Fruit fly (Drosophila melanogaster) whole organism, prepupa: ENCODE data around the gene Rim.

Source experiments
- Blimp-1 ChIP-seq: fragments of 200-800 bp; sonication (Bioruptor generic); optimal IDR thresholded peaks from 3 replicates; lab custom pipeline; 2017; ENCODE audit warnings: missing biosample characterization, missing genetic modification characterization, mild to moderate bottlenecking, moderate library complexity, missing genetic modification reagents
- CG10631 ChIP-seq: fragments of 200-800 bp; sonication (Bioruptor generic); optimal IDR thresholded peaks from 2 replicates; lab custom pipeline; 2016; ENCODE audit warnings: missing biosample characterization, missing genetic modification characterization
- CG10669 ChIP-seq: fragments of 200-800 bp; sonication (Bioruptor generic); optimal IDR thresholded peaks from 3 replicates; lab custom pipeline; 2018; ENCODE audit warnings: missing biosample characterization, mild to moderate bottlenecking, missing genetic modification characterization, moderate library complexity
- CG15336 ChIP-seq: fragments of 200-800 bp; sonication (Bioruptor generic); IDR thresholded peaks from 2 replicates; pipeline ENCODE4 v1.3.6; 2022; ENCODE audit warnings: missing biosample characterization, missing genetic modification characterization
- CG16779 ChIP-seq: fragments of 200-800 bp; sonication (Bioruptor generic); optimal IDR thresholded peaks from 3 replicates; lab custom pipeline; 2017; ENCODE audit warnings: missing biosample characterization, mild to moderate bottlenecking, missing genetic modification characterization
- CG3032 ChIP-seq: fragments of 200-800 bp; optimal IDR thresholded peaks from 2 replicates; lab custom pipeline; 2019; ENCODE audit warnings: missing biosample characterization, mild to moderate bottlenecking, missing genetic modification characterization, moderate library complexity
- CG31627 ChIP-seq: fragments of 200-800 bp; sonication (Bioruptor generic); optimal IDR thresholded peaks from 3 replicates; lab custom pipeline; 2016; ENCODE audit warnings: missing biosample characterization, missing genetic modification characterization
- CG3919 ChIP-seq: fragments of 200-800 bp; sonication (Bioruptor generic); optimal IDR thresholded peaks from 3 replicates; lab custom pipeline; 2016; ENCODE audit warnings: missing biosample characterization, missing genetic modification characterization
- CG4318 ChIP-seq: fragments of 200-800 bp; sonication (Bioruptor generic); optimal IDR thresholded peaks from 3 replicates; lab custom pipeline; 2017; ENCODE audit warnings: missing biosample characterization, mild to moderate bottlenecking, missing genetic modification characterization
- CG6163 ChIP-seq: fragments of 200-800 bp; sonication (Bioruptor generic); IDR thresholded peaks from 3 replicates; pipeline ENCODE4 v1.3.6; 2022; ENCODE audit warnings: missing biosample characterization, missing genetic modification characterization
- CG6276 ChIP-seq: fragments of 200-800 bp; sonication (Bioruptor generic); optimal IDR thresholded peaks from 2 replicates; lab custom pipeline; 2017; ENCODE audit warnings: missing biosample characterization, mild to moderate bottlenecking, missing genetic modification characterization
- CG6792 ChIP-seq: fragments of 200-800 bp; sonication (Bioruptor generic); optimal IDR thresholded peaks from 3 replicates; lab custom pipeline; 2016; ENCODE audit warnings: missing biosample characterization, missing genetic modification characterization
- CG6854 ChIP-seq: fragments of 200-800 bp; sonication (Bioruptor generic); optimal IDR thresholded peaks from 2 replicates; lab custom pipeline; 2017; ENCODE audit warnings: missing biosample characterization, mild to moderate bottlenecking, missing genetic modification characterization
- CG7368 ChIP-seq: fragments of 200-800 bp; sonication (Bioruptor generic); optimal IDR thresholded peaks from 3 replicates; lab custom pipeline; 2016; ENCODE audit warnings: missing biosample characterization, missing genetic modification characterization
- CG8119 ChIP-seq: fragments of 200-800 bp; sonication (Bioruptor generic); IDR thresholded peaks from 3 replicates; pipeline ENCODE4 v1.3.6; 2022; ENCODE audit warnings: missing biosample characterization, missing genetic modification characterization
- CG8632 ChIP-seq: fragments of 200-800 bp; sonication (Bioruptor generic); optimal IDR thresholded peaks from 3 replicates; lab custom pipeline; 2016; ENCODE audit warnings: missing biosample characterization, missing genetic modification characterization
- CG9139 ChIP-seq: fragments of 200-800 bp; sonication (Bioruptor generic); optimal IDR thresholded peaks from 3 replicates; lab custom pipeline; 2017; ENCODE audit warnings: missing biosample characterization, mild to moderate bottlenecking, missing genetic modification characterization
- Eip75B ChIP-seq: fragments of 200-800 bp; sonication (Bioruptor generic); optimal IDR thresholded peaks from 3 replicates; lab custom pipeline; 2016; ENCODE audit warnings: missing biosample characterization, missing genetic modification characterization
- Eip78C ChIP-seq: fragments of 200-800 bp; sonication (Bioruptor generic); peaks from one replicate; lab custom pipeline; 2016; ENCODE audit warnings: missing biosample characterization, missing genetic modification characterization
- Eip93F ChIP-seq: fragments of 200-800 bp; sonication (Bioruptor generic); optimal IDR thresholded peaks from 2 replicates; lab custom pipeline; 2016; ENCODE audit warnings: missing biosample characterization, mild to moderate bottlenecking, missing genetic modification characterization
- Ets21C ChIP-seq: fragments of 200-800 bp; sonication (Bioruptor generic); optimal IDR thresholded peaks from 3 replicates; lab custom pipeline; 2016; ENCODE audit warnings: missing biosample characterization, missing genetic modification characterization
- Ets96B ChIP-seq: fragments of 200-800 bp; optimal IDR thresholded peaks from 2 replicates; lab custom pipeline; 2019; ENCODE audit warnings: missing biosample characterization, mild to moderate bottlenecking, missing genetic modification characterization, moderate library complexity
- Gug ChIP-seq: fragments of 200-800 bp; sonication (Bioruptor generic); IDR thresholded peaks from 2 replicates; pipeline ENCODE4 v1.3.6; 2022; ENCODE audit warnings: missing biosample characterization, missing genetic modification characterization
- Hr39 ChIP-seq: fragments of 200-800 bp; sonication (Bioruptor generic); optimal IDR thresholded peaks from 2 replicates; lab custom pipeline; 2016; ENCODE audit warnings: missing biosample characterization, missing genetic modification characterization
- Met ChIP-seq: fragments of 200-800 bp; sonication (Bioruptor generic); optimal IDR thresholded peaks from 3 replicates; lab custom pipeline; 2016; ENCODE audit warnings: missing biosample characterization, missing genetic modification characterization
- OdsH ChIP-seq: fragments of 200-800 bp; sonication (Bioruptor generic); optimal IDR thresholded peaks from 3 replicates; lab custom pipeline; 2016; ENCODE audit warnings: missing biosample characterization, missing genetic modification characterization
- Smox ChIP-seq: fragments of 200-800 bp; sonication (Bioruptor generic); optimal IDR thresholded peaks from 3 replicates; lab custom pipeline; 2016; ENCODE audit warnings: missing biosample characterization, missing genetic modification characterization
- Sox102F ChIP-seq: fragments of 200-800 bp; sonication (Bioruptor generic); optimal IDR thresholded peaks from 2 replicates; lab custom pipeline; 2016; ENCODE audit warnings: missing biosample characterization, mild to moderate bottlenecking, missing genetic modification characterization
- Sox15 ChIP-seq: fragments of 200-800 bp; sonication (Bioruptor generic); optimal IDR thresholded peaks from 3 replicates; lab custom pipeline; 2016; ENCODE audit warnings: missing biosample characterization, missing genetic modification characterization
- achi ChIP-seq: fragments of 200-800 bp; sonication (Bioruptor generic); optimal IDR thresholded peaks from 3 replicates; lab custom pipeline; 2016; ENCODE audit warnings: missing biosample characterization, missing genetic modification characterization
- acj6 ChIP-seq: fragments of 200-800 bp; sonication (Bioruptor generic); optimal IDR thresholded peaks from 3 replicates; lab custom pipeline; 2016; ENCODE audit warnings: missing biosample characterization, missing genetic modification characterization
- cyc ChIP-seq: fragments of 200-800 bp; sonication (Bioruptor generic); optimal IDR thresholded peaks from 3 replicates; lab custom pipeline; 2016; ENCODE audit warnings: missing biosample characterization, missing genetic modification characterization
- dsx ChIP-seq: fragments of 200-800 bp; optimal IDR thresholded peaks from 3 replicates; lab custom pipeline; 2019; ENCODE audit warnings: missing biosample characterization, mild to moderate bottlenecking, missing genetic modification characterization, moderate library complexity; ENCODE audit not compliant: poor library complexity, severe bottlenecking
- esn ChIP-seq: fragments of 200-800 bp; sonication (Bioruptor generic); optimal IDR thresholded peaks from 2 replicates; lab custom pipeline; 2016; ENCODE audit warnings: missing biosample characterization, mild to moderate bottlenecking, missing genetic modification characterization, moderate library complexity
- fd85E ChIP-seq: fragments of 200-800 bp; sonication (Bioruptor generic); optimal IDR thresholded peaks from 3 replicates; lab custom pipeline; 2016; ENCODE audit warnings: missing biosample characterization, missing genetic modification characterization
- fkh ChIP-seq: fragments of 200-800 bp; sonication (Bioruptor generic); optimal IDR thresholded peaks from 3 replicates; lab custom pipeline; 2017; ENCODE audit warnings: missing biosample characterization, mild to moderate bottlenecking, missing genetic modification characterization, moderate library complexity
- lz ChIP-seq: fragments of 200-800 bp; sonication (Bioruptor generic); optimal IDR thresholded peaks from 3 replicates; lab custom pipeline; 2016; ENCODE audit warnings: missing biosample characterization, missing genetic modification characterization
- net ChIP-seq: fragments of 200-800 bp; sonication (Bioruptor generic); optimal IDR thresholded peaks from 3 replicates; lab custom pipeline; 2016; ENCODE audit warnings: missing biosample characterization, missing genetic modification characterization
- pdm3 ChIP-seq: fragments of 200-800 bp; sonication (Bioruptor generic); optimal IDR thresholded peaks from 3 replicates; lab custom pipeline; 2016; ENCODE audit warnings: missing biosample characterization, missing genetic modification characterization
- salr ChIP-seq, 2 experiments: fragments of 200-800 bp; sonication (Bioruptor generic); optimal IDR thresholded peaks; 3 replicates each; lab custom pipeline; 2016 to 2018; ENCODE audit warnings: missing biosample characterization in 2 of 2, missing genetic modification characterization in 2 of 2, mild to moderate bottlenecking in 1 of 2
- spab ChIP-seq: fragments of 200-800 bp; sonication (Bioruptor generic); optimal IDR thresholded peaks from 2 replicates; lab custom pipeline; 2017; ENCODE audit warnings: missing biosample characterization, mild to moderate bottlenecking, missing genetic modification characterization, missing genetic modification reagents
- svp ChIP-seq: fragments of 200-800 bp; sonication (Bioruptor generic); peaks from one replicate; lab custom pipeline; 2016; ENCODE audit warnings: missing biosample characterization, missing genetic modification characterization
- topi ChIP-seq: fragments of 200-800 bp; sonication (Bioruptor generic); optimal IDR thresholded peaks from 3 replicates; lab custom pipeline; 2016; ENCODE audit warnings: missing biosample characterization, missing genetic modification characterization

The Rim gene

DNA sequence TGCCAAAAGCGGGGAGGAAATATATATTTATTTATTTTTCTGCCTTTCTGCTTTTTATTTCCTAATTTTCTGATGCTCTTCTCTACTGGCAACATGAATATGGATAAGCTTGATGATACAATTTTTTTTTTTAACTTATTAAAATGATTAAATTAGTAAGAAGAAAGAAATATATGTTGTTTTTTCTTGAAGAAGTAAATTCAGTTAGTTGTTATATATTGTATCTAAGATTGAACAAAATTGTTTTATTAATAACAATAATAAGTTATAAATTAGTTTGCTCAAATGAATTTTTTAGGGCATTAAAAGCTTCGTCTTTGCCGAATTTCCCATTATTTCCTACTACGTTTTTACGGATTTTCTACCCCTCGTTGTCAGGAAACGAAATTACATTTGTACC, 85.8 kb downstream of the Rim start:
- TF ChIP-seq topi (GFP tag; lab: Kevin White, UChicago) (no peak), OdsH (GFP tag; lab: Kevin White, UChicago) (no peak), Gug (no peak), Eip93F (GFP tag; lab: Kevin White, UChicago) (no peak), esn (GFP tag; lab: Kevin White, UChicago) (no peak), CG6854 (GFP tag; lab: Kevin White, UChicago) (no peak), CG16779 (no peak), lz (GFP tag; lab: Kevin White, UChicago) (no peak), svp (GFP tag; lab: Kevin White, UChicago) (no peak), CG4318 (no peak), acj6 (GFP tag; lab: Kevin White, UChicago) (no peak), dsx (GFP tag; lab: Kevin White, UChicago) (no peak), CG31627 (no peak), fd85E (no peak), CG15336 (GFP tag; lab: Robert Waterston, UW) (no peak), CG6163 (GFP tag; lab: Robert Waterston, UW) (no peak)

DNA sequence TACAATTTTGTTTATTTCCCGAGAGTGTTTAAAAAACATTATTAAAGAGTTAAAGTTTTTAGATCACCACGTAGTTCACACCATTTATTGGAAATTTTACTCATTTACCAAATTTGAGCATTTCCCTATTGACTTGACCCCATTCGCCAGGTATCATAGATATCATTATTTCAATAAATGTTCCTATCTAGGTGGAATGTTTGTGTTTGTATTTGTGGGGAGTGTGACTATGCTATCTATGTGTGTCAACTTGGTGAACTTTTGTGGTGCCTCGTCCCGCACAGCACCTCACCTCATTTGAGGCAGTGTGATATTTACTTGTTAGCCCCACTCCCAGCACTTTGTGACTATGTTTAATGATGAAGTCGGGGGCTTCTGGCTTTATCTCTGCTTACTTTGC, 87.7 kb downstream of the Rim start:
- no peak for TF ChIP-seq CG6276 (GFP tag; lab: Kevin White, UChicago)
- peak; percentile 91 for TF ChIP-seq fkh

DNA sequence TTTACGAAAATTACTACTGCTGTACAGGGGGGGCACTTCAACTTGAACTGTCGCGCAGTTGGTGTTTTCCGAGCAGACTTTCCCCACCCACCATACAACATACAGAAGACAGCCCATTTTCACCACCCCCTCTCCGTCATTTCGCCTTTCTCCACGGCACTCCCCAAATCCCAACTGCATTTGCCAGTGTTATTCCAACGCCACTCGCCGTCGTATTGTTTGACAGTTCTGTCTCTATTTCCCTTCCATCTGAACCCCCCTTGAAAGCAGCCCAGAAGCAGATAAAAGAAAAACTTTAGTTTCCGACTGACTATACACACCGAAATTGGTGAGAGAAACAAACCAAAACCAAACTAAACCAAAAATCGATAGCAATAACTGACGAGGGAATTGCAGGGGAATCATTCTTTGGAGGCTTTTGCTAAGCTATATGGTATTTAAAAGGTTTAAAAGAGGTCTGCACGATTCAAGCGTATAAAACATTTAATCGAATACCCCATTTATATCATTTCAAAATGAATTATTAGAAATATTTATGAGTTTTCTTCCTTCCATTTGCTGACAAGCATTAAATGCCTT, 89.3 kb downstream of the Rim start:
- peak; percentile 47 for TF ChIP-seq svp (GFP tag; lab: Kevin White, UChicago)
- no peak for TF ChIP-seq CG3032 (tag; lab: Kevin White, UChicago)

DNA sequence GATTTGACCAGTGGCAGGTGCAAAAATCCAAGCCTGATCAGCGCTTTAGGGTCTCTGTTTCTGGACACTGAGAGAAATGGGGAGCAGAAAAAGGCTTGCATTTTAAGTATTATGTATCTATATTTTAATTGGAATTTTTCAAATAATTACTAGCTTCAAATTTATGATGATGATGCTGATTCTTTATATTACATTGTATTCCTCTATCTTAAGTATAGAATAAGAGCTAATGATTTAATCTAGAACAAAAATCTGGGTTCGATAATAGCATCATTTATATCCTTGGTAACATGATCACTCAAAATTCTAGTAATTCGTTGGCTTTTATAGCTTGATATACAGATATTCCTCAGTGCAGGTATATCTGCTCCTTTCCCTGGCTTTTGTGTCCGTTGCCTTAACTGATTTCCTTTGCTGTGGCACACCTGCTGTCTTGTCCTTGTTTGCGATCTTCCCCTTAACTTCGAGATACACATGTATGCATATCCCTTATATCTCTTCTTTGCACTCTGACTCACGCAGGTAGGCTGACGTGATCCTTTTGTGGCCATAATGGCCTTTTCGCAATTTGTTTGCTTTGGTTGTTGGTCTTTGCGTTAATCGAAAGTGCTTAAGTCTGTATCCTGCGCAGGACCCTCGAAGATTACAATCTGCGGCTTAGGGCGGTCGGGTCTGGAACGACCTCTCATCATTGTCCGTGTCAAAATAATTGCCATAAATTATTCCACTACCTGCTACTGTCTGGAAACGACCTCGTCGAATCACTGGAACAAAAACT, 90.4 kb downstream of the Rim start:
- TF ChIP-seq CG6792 (peak; percentile 60), Met (GFP tag; lab: Kevin White, UChicago) (peak; percentile 41), Sox15 (GFP tag; lab: Kevin White, UChicago) (peak; percentile 17), fd85E (no peak), Smox (GFP tag; lab: Kevin White, UChicago) (peak; percentile 26), Eip75B (GFP tag; lab: Kevin White, UChicago) (peak; percentile 18), cyc (GFP tag; lab: Kevin White, UChicago) (peak; percentile 37), acj6 (GFP tag; lab: Kevin White, UChicago) (peak; percentile 48), Eip78C (GFP tag; lab: Kevin White, UChicago) (peak; percentile 79), OdsH (GFP tag; lab: Kevin White, UChicago) (peak; percentile 46), Hr39 (GFP tag; lab: Kevin White, UChicago) (peak; percentile 26), net (no peak), salr (GFP tag; optimal IDR thresholded peaks at IDR 0.05; lab: Kevin White, UChicago) (no peak), pdm3 (GFP tag; lab: Kevin White, UChicago) (no peak), CG8632 (GFP tag; lab: Kevin White, UChicago) (peak; percentile 54), dsx (GFP tag; lab: Kevin White, UChicago) (peak; percentile 22), spab (peak; percentile 21), svp (GFP tag; lab: Kevin White, UChicago) (peak; percentile 81), Ets96B (peak; percentile 35), CG4318 (no peak), CG31627 (peak; percentile 31), lz (GFP tag; lab: Kevin White, UChicago) (peak; percentile 60), CG10669 (GFP tag; lab: Kevin White, UChicago) (peak; percentile 26), CG10631 (GFP tag; lab: Kevin White, UChicago) (peak; percentile 62), CG3919 (GFP tag; lab: Kevin White, UChicago) (peak; percentile 30), topi (GFP tag; lab: Kevin White, UChicago) (peak; percentile 37), CG7368 (GFP tag; lab: Kevin White, UChicago) (no peak), CG16779 (no peak), achi (GFP tag; lab: Kevin White, UChicago) (peak; percentile 58), Blimp-1 (peak; percentile 27), Ets21C (peak; percentile 4), CG8119 (no peak), Sox102F (GFP tag; lab: Kevin White, UChicago) (peak; percentile 41), CG9139 (GFP tag; lab: Kevin White, UChicago) (no peak)
